Fruit fly (Drosophila melanogaster): ENCODE measurements around the gene Arf1.

Gene Arf1

DNA sequence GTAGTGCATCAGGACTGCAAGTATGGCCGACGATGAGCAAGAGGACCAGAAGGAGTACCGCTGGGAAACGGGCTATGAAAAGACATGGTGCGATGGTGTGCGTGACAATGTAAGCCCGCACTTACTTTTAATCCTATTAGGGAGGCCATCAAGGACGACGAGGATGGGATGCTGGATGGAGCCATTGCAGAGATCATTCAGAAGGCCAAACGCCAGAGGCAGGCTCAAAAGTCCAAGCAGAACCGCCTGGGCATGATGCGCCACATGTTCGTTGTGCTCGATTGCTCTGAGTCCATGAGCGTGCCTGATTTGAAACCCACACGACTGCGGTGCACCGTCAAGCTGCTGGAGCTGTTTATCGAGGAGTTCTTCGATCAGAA lies 7.3 kb upstream of the Arf1 start:
- TF ChIP-seq CG17801 (GFP tag; optimal IDR thresholded peaks at IDR 0.05; ENCODE audit: partially characterized antibody): no peak

DNA sequence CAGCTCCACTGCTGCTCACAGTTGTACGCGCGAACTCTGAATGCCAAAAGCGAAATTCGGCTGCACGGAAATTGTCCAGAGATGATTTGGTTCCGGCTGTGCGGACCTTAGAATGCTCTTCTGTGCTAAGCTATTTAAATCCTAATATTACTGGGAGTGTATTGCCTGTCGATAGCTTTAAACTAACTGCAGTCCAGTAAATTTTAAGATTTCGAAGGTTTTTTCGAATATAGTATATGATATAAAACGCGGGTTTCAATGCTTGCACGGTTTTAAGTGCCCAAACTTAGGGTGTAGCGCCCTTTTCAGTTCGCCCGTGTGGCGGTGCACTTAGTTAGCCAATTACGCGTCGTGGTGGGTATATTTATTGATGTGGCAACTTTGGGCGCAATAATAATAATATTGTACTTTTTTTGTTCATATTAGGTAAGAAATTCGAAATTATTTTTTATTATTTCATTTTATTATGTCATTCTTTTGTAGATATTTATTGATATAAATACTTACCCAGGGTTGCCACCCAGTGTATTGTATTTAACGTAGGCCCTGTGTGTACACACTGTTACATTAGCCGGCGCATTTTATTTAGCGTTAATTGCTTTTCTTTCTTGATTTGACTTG lies 6.8 kb upstream of the Arf1 start, which contains the start of the genes Chro and Ssl1:
TSS of gene Chro (minus strand) at position 262 of the 621 bp plus-strand sequence.
TSS of gene Ssl1 (plus strand) at position 367 of the 621 bp plus-strand sequence.
- peak; percentile 100 for TF ChIP-seq CG17801 (GFP tag; optimal IDR thresholded peaks at IDR 0.05; ENCODE audit: partially characterized antibody)

DNA sequence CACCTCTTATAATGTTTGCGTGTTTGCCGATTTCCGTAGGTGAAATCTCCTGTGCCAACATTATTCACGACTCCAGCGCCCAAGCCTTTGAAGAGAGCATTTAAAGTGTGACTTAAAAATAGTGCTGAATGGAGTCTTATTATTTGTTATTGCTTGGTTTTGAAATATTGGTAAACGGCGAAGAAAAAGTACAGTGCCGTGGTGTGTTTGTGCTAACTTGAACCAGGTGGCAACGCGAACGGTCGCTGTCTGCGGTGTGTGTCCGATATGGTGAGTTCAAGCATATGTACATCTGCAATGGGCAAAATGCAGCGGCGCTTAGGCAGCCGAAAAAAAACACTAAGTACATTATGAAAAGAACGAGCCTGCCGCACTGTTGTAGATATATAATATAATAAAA lies 5.9 kb upstream of the Arf1 start:
- no peak for TF ChIP-seq CG17801 (GFP tag; optimal IDR thresholded peaks at IDR 0.05; ENCODE audit: partially characterized antibody)

DNA sequence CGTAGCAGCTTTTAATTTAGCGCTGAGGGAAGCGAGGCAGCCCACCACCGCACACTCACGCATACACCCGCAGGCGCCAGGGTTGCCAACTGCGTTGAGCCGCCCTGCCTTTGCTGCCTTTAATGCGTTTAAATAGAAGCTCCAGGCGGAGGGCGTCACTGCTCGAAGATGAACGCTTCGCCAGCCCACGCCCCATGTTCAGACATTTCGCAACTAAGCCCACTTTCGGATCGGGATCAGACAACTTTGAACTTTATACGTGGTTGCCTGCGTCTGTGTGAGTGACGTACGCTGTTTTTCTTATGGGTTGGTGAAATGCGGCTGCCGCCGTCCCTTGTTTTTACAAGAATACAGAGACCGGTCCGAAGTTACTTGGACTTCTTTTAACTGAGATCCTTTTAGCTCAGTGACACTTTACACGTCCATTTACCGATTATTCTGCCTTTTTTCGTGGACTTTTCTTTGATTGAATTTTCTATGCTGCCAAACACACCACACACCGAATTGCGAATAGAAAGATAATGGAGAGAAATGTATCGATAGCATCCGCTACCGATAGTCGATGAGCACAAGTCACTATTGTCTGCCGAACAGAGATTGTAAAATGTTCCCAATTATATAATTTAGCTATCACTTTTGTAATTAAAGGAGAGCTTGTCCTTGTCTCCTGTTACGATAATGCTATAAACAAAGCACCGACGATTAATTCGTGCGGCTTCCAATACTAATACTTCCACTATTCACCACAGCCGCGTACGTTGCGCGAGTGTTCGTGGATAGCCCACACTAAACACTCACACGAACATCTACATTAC lies 794 bp downstream of the Arf1 start:
- no peak for TF ChIP-seq CG17801 (GFP tag; optimal IDR thresholded peaks at IDR 0.05; ENCODE audit: partially characterized antibody)

DNA sequence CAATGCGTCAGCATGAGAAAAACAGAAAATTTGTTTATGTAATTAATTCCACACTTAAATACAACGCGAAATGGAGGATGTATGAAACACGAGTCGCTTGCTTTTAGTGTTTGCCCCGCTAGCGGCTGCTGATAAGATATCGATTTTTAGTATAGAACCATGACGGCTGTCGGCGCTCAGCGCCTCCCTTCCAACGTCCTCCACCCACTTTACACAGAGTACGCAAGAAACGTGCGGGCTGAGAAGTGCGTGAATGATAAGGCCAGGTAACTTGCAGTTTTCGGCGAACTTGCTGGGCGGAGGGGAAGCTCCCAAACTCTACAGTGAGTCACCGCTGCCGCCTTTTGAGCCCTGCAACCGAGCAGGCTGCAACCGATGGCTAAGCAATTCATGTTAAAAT lies 1.7 kb downstream of the Arf1 start:
- no peak for TF ChIP-seq CG17801 (GFP tag; optimal IDR thresholded peaks at IDR 0.05; ENCODE audit: partially characterized antibody)

DNA sequence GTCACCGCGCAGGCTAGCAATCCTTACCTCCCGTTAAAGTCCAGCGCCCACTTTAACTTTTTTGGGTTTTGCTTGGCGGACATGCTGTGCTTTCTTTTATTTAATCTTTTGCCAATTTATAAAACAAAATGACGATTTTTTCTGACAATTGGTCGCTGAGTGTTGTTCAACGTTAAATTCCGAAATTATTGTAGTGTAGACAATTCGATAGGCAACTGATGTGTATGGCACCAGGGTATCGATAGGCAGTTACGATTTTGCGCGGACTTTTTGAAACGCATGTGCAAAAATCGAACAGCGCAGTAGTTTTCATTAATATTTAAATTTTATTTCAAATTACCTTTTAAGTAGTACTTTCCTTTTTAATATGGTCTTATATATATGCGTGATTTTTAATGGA lies 4.0 kb downstream of the Arf1 start, which contains the start of gene EMC4:
TSS of gene EMC4 (minus strand) at position 174 of the 400 bp plus-strand sequence.
- TF ChIP-seq CG17801 (GFP tag; optimal IDR thresholded peaks at IDR 0.05; ENCODE audit: partially characterized antibody): peak; percentile 53

DNA sequence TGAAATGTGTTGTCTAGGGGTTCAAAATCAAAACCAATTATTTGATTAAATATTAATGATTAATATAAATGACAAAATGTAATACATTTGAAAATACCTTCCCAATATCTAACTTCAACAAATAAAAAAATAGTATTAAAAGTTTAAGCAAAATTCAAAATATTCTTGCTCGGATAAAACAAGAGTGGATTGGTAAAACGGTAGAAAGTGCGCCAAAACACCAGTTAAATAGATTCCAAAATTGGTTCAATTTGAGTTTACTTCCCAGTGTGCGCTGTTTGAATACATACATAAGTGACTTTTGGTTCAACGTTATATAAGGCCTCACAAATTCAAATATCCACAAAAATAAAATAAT lies 7.0 kb downstream of the Arf1 start:
- TF ChIP-seq CG17801 (GFP tag; optimal IDR thresholded peaks at IDR 0.05; ENCODE audit: partially characterized antibody): no peak

DNA sequence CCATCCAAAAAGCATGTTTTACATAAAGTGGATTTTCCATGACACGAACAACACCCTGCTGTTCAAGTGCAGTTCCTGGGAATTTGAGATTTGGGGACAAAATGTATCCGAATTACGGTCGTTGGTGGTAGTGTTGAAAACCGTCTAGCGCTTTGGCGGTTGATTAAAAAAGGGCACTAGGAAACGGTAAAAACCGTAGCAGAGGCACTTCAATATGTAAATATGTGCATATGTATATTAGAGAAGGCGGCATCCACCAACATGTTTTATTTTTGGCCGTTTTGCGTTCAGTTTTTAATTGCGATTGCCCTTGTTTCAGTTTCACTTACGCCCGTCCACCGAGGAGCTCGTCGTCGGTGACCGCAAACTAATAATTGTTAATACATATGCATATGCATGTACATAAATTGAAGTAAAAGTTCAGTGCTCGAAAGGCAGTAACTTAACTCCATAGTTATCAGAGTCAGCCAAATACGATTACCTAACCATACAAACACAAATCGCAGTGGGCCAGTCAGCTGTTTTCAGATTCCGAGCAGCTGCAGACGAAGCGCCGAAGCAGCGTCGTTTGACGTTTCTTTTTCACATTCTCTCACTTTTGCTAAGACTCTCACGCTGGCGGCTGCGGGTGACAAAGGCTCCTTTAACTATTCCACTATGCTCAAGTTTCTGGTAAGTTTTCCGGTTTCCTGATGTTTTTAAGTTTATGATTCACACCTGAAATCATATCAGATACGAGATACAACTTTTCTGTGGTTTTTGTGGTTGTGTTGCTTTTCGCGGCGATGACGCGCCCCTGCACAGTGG lies 7.6 kb downstream of the Arf1 start, which contains the start of gene CG33170:
TSS of gene CG33170 (plus strand) at position 347 of the 807 bp plus-strand sequence.
- peak; percentile 14 for TF ChIP-seq CG17801 (GFP tag; optimal IDR thresholded peaks at IDR 0.05; ENCODE audit: partially characterized antibody)

DNA sequence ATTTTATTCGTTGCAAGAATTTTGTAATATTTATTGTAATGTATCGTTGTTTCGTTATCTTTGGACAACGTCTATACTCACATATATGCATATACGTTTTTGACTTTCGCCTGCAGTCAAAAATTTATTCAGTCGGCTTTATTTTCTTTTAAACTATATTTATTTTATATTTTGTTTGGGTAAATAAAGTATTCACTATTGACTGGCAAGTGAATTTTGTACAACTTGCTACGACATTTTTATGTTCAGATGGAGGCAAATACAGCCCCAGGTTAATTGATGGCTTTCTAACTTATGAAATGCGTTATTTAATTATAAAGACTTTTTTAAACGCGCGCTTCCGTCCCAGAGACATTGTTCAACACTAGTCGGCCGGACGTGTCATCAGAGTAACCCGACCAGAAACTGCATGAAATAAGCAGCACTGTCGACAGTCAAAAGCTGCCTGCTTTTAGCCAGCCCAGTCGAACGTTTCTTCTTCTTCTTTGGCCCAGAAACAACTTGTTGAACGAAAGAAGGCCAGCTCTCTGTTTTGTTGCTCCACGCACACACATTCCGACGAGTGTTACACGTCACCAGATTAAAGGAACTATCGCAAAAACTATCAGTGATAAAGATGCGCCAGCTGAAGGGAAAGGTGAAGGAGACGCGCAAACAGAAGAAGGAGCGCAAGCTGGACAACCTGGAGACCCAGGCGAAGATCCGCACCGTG lies 8.5 kb downstream of the Arf1 start, which contains the start of gene CG33169:
TSS of gene CG33169 (plus strand) at position 498 of the 712 bp plus-strand sequence.
- peak; percentile 49 for TF ChIP-seq CG17801 (GFP tag; optimal IDR thresholded peaks at IDR 0.05; ENCODE audit: partially characterized antibody)

DNA sequence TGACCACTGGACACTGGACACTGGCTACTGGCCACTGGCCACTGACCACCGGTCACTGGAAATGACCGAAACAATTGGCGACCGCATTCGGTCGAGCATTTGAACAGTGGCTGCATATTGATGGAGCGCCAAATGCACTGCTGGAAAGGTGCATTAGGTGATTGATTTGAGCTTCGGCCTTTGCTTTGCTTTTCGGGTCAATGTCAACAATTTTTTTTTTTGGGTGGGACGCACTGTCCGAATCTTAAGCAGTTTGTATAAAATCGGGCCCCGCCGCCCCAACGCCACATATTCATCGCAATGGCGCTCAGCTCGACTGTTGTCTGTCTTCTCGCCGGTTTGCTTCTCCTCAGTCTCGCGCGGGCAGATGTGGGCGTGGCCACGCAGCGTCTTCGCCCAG lies 11.5 kb downstream of the Arf1 start, which contains the start of gene CG13239:
TSS of gene CG13239 (plus strand) at position 301 of the 400 bp plus-strand sequence.
- TF ChIP-seq CG17801 (GFP tag; optimal IDR thresholded peaks at IDR 0.05; ENCODE audit: partially characterized antibody): no peak

DNA sequence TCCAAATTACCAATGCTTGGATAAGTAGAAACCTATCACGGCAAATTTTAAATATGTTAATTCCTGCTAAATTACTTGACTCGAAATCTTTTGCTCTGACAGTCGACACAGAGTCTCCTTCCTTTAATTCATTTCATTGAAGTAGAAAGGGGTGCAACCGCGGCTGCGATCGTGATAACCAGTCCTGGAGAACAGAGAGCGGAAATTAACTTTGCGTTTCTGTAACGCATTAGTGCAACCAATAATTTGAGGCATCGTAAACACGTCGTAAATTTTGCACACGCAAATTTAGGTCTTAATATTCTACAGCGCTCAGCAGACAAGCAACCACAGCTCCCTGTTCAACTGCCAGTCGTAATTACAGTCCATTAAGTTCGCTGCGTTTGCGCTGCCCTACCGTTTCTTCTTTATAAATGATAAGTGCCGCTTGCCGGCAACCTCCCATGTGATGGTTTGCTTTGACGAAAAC lies 16.0 kb downstream of the Arf1 start, which contains the start of gene CG32459:
TSS of gene CG32459 (minus strand) at position 51 of the 469 bp plus-strand sequence.
- no peak for TF ChIP-seq CG17801 (GFP tag; optimal IDR thresholded peaks at IDR 0.05; ENCODE audit: partially characterized antibody)

DNA sequence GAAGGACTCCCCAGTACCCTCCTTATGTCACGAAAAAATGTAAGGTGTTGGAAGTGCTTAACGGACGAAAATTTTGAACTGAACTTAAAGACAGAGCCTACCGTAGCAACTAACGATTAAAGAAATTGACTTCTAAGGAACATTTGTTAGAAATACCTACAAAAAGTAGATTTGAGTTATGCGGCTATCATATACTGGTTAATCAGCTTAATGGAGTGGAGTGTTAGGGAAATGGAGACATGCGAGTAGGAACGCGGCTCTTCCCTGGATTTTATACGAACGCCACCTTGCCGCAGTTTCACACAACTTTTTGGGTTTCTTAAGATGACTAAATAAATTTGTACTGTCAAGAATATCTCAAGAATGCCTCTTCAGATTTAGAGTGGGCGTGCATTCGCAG lies 18.6 kb downstream of the Arf1 start, which contains the start of gene CG32462:
TSS of gene CG32462 (minus strand) at position 101 of the 400 bp plus-strand sequence.
- TF ChIP-seq CG17801 (GFP tag; optimal IDR thresholded peaks at IDR 0.05; ENCODE audit: partially characterized antibody): no peak

DNA sequence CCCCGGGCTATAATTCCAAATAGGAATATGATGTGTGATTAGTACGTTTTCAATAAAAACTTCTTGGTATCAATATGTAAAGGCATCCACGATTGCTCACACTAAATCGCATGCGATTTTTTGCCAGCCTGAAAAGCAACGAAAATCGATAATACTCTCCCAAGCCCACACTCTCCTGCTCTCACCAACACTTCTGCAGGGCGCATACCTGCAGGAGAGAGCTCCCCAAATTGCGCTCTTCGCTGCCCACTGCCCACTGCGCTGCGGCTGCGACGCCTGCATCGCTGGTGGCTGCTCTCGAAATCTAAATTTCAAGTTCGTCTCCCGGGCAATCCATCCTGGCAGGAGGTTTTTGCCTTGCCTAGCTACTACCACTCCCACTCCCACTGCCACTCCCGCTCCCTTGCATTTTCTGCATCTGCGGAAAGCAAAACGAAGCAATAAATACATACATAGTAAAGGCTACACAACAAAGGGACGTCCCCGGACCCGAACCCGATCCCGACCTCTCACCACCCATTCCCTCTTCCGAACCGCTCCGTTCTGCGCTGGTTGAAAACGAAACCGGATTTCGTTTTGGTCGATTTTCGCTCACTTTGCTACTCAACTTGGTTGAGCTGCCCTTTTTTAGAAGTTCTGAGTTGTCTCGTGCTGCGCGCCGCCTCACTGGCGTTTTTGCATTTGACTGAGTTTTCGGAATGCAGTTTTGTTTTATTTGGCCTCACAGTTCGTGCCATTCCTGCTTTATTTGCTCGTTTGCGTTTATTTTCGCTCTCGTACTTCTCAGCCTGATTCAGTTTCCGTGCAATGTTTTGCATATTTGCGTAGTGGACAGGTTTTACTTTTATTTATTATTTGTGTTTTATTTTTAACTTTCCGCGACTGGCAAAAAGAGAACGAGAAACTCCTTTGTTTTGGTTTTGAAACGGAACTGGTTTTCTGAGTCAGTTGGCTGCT lies 20.6 kb downstream of the Arf1 start:
- peak; percentile 61 for TF ChIP-seq CG17801 (GFP tag; optimal IDR thresholded peaks at IDR 0.05; ENCODE audit: partially characterized antibody)

All from ovary, adult (tissue).